Worm (Caenorhabditis elegans) whole organism, late embryonic: Measurements from ENCODE around the gene znfx-1.

Source experiments
- C08G9.2 ChIP-seq: sonication (generic microtip); optimal IDR thresholded peaks from 2 replicates; lab custom pipeline; 2016; ENCODE audit warnings: mild to moderate bottlenecking, missing genetic modification characterization, moderate library complexity, missing compliant biosample characterization
- F13H6.1 ChIP-seq: sonication (generic microtip); optimal IDR thresholded peaks from 2 replicates; lab custom pipeline; 2016; ENCODE audit warnings: missing genetic modification characterization, missing compliant biosample characterization
- K09A11.1 ChIP-seq: sonication (generic microtip); optimal IDR thresholded peaks from 2 replicates; lab custom pipeline; 2017; ENCODE audit warnings: antibody characterized with exemption, mild to moderate bottlenecking, missing genetic modification characterization, missing compliant biosample characterization; ENCODE audit not compliant: insufficient read depth
- ahr-1 ChIP-seq: sonication (generic microtip); optimal IDR thresholded peaks from 2 replicates; lab custom pipeline; 2016; ENCODE audit warnings: missing genetic modification characterization, missing compliant biosample characterization
- ceh-14 ChIP-seq: sonication (generic microtip); optimal IDR thresholded peaks from 2 replicates; lab custom pipeline; 2016; ENCODE audit warnings: missing genotype, missing genetic modification characterization, missing compliant biosample characterization
- ceh-18 ChIP-seq: sonication (generic microtip); optimal IDR thresholded peaks from 2 replicates; lab custom pipeline; 2016; ENCODE audit warnings: missing genetic modification characterization, missing compliant biosample characterization
- ceh-22 ChIP-seq: sonication (generic microtip); optimal IDR thresholded peaks from 2 replicates; lab custom pipeline; 2017; ENCODE audit warnings: missing biosample characterization, missing genetic modification characterization
- ceh-24 ChIP-seq: sonication (generic microtip); optimal IDR thresholded peaks from 2 replicates; lab custom pipeline; 2016; ENCODE audit warnings: mild to moderate bottlenecking, missing genetic modification characterization, missing compliant biosample characterization
- ceh-30 ChIP-seq: fragments of 150-350 bp; optimal IDR thresholded peaks from 2 replicates; lab custom pipeline; 2014; ENCODE audit warnings: missing biosample characterization, missing genetic modification characterization
- ceh-34 ChIP-seq: sonication (generic microtip); optimal IDR thresholded peaks from 2 replicates; lab custom pipeline; 2016; ENCODE audit warnings: mild to moderate bottlenecking, missing genetic modification characterization, missing compliant biosample characterization
- ceh-45 ChIP-seq: fragments of 200-800 bp; sonication (Bioruptor generic); IDR thresholded peaks from 2 replicates; pipeline ENCODE4 v1.3.6; 2022; ENCODE audit warnings: missing genetic modification reagents, missing genetic modification characterization, missing compliant biosample characterization
- ceh-48 ChIP-seq: sonication (generic microtip); optimal IDR thresholded peaks from 2 replicates; lab custom pipeline; 2016; ENCODE audit warnings: missing genetic modification characterization, inconsistent platforms, missing compliant biosample characterization
- ceh-9 ChIP-seq: sonication (generic microtip); optimal IDR thresholded peaks from 2 replicates; lab custom pipeline; 2016; ENCODE audit warnings: mild to moderate bottlenecking, missing genetic modification characterization, inconsistent platforms, missing compliant biosample characterization
- dmd-4 ChIP-seq: sonication (generic microtip); optimal IDR thresholded peaks from 2 replicates; lab custom pipeline; 2016; ENCODE audit warnings: borderline replicate concordance, missing genetic modification characterization, missing compliant biosample characterization
- ets-4 ChIP-seq: sonication (generic microtip); optimal IDR thresholded peaks from 2 replicates; lab custom pipeline; 2016; ENCODE audit warnings: missing genetic modification characterization, missing compliant biosample characterization
- eyg-1 ChIP-seq: sonication (generic microtip); optimal IDR thresholded peaks from 2 replicates; lab custom pipeline; 2016; ENCODE audit warnings: missing genotype, missing genetic modification characterization, missing compliant biosample characterization
- fkh-6 ChIP-seq: sonication (generic microtip); optimal IDR thresholded peaks from 2 replicates; lab custom pipeline; 2016; ENCODE audit warnings: missing genetic modification characterization, missing compliant biosample characterization
- gmeb-2 ChIP-seq: sonication (generic microtip); optimal IDR thresholded peaks from 2 replicates; lab custom pipeline; 2016; ENCODE audit warnings: missing genetic modification characterization, inconsistent platforms, missing compliant biosample characterization
- hlh-13 ChIP-seq: fragments of 200-800 bp; sonication (Bioruptor generic); optimal IDR thresholded peaks from 2 replicates; lab custom pipeline; 2018; ENCODE audit warnings: mild to moderate bottlenecking, missing genetic modification characterization, missing compliant biosample characterization
- hlh-15 ChIP-seq: sonication (generic microtip); optimal IDR thresholded peaks from 2 replicates; lab custom pipeline; 2016; ENCODE audit warnings: missing genetic modification characterization, missing compliant biosample characterization
- nfya-1 ChIP-seq: sonication (generic microtip); optimal IDR thresholded peaks from 2 replicates; lab custom pipeline; 2017; ENCODE audit warnings: missing genetic modification characterization, mild to moderate bottlenecking, missing compliant biosample characterization, antibody characterized with exemption, moderate library complexity
- nhr-232 ChIP-seq: sonication (generic microtip); optimal IDR thresholded peaks from 2 replicates; lab custom pipeline; 2016; ENCODE audit warnings: missing genetic modification characterization, missing compliant biosample characterization
- odd-2 ChIP-seq: sonication (generic microtip); optimal IDR thresholded peaks from 2 replicates; lab custom pipeline; 2017; ENCODE audit warnings: antibody characterized with exemption, mild to moderate bottlenecking, missing genetic modification characterization, missing compliant biosample characterization
- pat-9 ChIP-seq: fragments of 200-800 bp; sonication (Bioruptor generic); optimal IDR thresholded peaks from 2 replicates; lab custom pipeline; 2018; ENCODE audit warnings: mild to moderate bottlenecking, missing genetic modification characterization, moderate library complexity, missing compliant biosample characterization
- pax-1 ChIP-seq: fragments of 150-350 bp; optimal IDR thresholded peaks from 2 replicates; lab custom pipeline; 2014; ENCODE audit warnings: missing biosample characterization, missing genetic modification characterization
- pqm-1 ChIP-seq: sonication (generic microtip); optimal IDR thresholded peaks from 2 replicates; lab custom pipeline; 2016; ENCODE audit warnings: missing genetic modification characterization, missing compliant biosample characterization
- ref-2 ChIP-seq: sonication (generic microtip); optimal IDR thresholded peaks from 2 replicates; lab custom pipeline; 2016; ENCODE audit warnings: missing genetic modification characterization, missing compliant biosample characterization
- rnt-1 ChIP-seq: sonication (generic microtip); optimal IDR thresholded peaks from 2 replicates; lab custom pipeline; 2016; ENCODE audit warnings: missing genetic modification characterization, missing compliant biosample characterization
- sdc-2 ChIP-seq: sonication (generic microtip); optimal IDR thresholded peaks from 2 replicates; lab custom pipeline; 2016; ENCODE audit warnings: missing genotype, missing genetic modification characterization, missing compliant biosample characterization
- sox-2 ChIP-seq: fragments of 200-800 bp; sonication (Bioruptor generic); IDR thresholded peaks from 2 replicates; pipeline ENCODE4 v1.3.6; 2022; ENCODE audit warnings: missing genetic modification reagents, missing genetic modification characterization, missing compliant biosample characterization
- sox-4 ChIP-seq: sonication (generic microtip); optimal IDR thresholded peaks from 2 replicates; lab custom pipeline; 2017; ENCODE audit warnings: mild to moderate bottlenecking, missing genetic modification characterization, inconsistent platforms, missing compliant biosample characterization
- tbx-2 ChIP-seq: sonication (generic microtip); optimal IDR thresholded peaks from 2 replicates; lab custom pipeline; 2016; ENCODE audit warnings: missing genetic modification characterization, missing compliant biosample characterization
- tbx-7 ChIP-seq: sonication (generic microtip); optimal IDR thresholded peaks from 2 replicates; lab custom pipeline; 2016; ENCODE audit warnings: missing genotype, missing genetic modification characterization, missing compliant biosample characterization
- ttx-3 ChIP-seq: sonication (generic microtip); optimal IDR thresholded peaks from 2 replicates; lab custom pipeline; 2016; ENCODE audit warnings: missing genetic modification reagents, missing genetic modification characterization, missing compliant biosample characterization
- unc-42 ChIP-seq: sonication (generic microtip); optimal IDR thresholded peaks from 2 replicates; lab custom pipeline; 2016; ENCODE audit warnings: missing genotype, missing genetic modification characterization, missing compliant biosample characterization
- unc-55 ChIP-seq: sonication (generic microtip); optimal IDR thresholded peaks from 2 replicates; lab custom pipeline; 2017; ENCODE audit warnings: missing biosample characterization, missing genetic modification reagents, missing genetic modification characterization
- unc-86 ChIP-seq: sonication (generic microtip); optimal IDR thresholded peaks from 2 replicates; lab custom pipeline; 2016; ENCODE audit warnings: missing genetic modification characterization, missing compliant biosample characterization
- ztf-16 ChIP-seq: sonication (generic microtip); optimal IDR thresholded peaks from 2 replicates; lab custom pipeline; 2017; ENCODE audit warnings: missing genetic modification characterization, missing compliant biosample characterization

The znfx-1 gene

DNA sequence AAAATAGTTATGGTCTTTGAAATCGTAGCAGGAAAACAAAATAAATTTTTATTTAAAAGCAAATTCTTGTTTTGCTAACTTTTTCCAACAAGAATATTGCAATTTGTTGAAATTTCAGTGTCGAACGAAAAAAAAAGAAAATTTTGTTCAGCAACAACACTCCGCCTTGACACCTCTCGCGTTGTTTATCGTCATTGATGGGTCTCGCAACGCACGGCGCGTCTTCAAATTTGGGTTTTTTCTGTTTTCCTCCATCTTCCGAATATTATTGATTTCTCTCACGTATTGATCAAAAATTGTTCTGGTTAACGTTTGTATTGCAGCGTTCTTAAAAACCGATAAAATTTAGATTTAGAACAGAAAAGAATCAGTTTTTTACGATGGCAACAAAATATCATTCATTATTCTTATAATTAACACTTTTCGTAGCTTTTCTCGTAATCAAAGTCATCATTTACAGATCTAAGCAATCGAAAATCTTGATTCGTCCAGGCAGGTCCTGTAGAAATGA is 44.0 kb upstream of the znfx-1 start, which contains the start of gene dpl-1:
Gene dpl-1, plus strand, starts transcription at position 461 of the 511 bp plus-strand sequence.
- TF ChIP-seq ceh-18: no peak
- peak; percentile 50 for TF ChIP-seq ceh-48 (tag; lab: Kevin White, UChicago)
- TF ChIP-seq nfya-1 (tag; lab: Kevin White, UChicago): peak; percentile 18
- TF ChIP-seq ceh-22 (tag; lab: Kevin White, UChicago): no peak

DNA sequence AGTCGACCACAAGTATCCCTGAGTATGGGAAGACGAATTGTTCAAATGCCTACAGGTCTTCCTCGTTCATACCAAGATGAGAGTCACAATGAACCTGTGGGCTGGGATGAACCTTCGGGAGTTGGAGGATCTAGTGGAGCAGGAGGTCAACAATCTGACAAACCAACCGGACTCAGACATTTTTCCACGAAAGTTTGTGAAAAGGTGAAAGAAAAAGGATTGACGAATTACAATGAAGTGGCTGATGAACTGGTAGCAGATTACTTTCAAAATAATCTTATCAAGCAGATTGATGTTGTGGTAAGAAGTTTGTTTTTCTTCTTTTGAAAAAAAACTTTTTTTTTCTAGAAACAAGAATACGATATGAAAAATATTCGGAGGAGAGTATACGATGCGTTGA is 43.4 kb upstream of the znfx-1 start:
- TF ChIP-seq ttx-3 (no peak), ets-4 (tag; lab: Kevin White, UChicago) (no peak), ref-2 (tag; lab: Kevin White, UChicago) (no peak), ceh-30 (no peak), pqm-1 (tag; lab: Kevin White, UChicago) (no peak), odd-2 (no peak), eyg-1 (no peak), C08G9.2 (tag; lab: Kevin White, UChicago) (no peak), ztf-16 (tag; lab: Kevin White, UChicago) (no peak), unc-55 (GFP tag; lab: Kevin White, UChicago) (no peak), sox-4 (tag; lab: Kevin White, UChicago) (no peak), ceh-34 (tag; lab: Kevin White, UChicago) (no peak)

DNA sequence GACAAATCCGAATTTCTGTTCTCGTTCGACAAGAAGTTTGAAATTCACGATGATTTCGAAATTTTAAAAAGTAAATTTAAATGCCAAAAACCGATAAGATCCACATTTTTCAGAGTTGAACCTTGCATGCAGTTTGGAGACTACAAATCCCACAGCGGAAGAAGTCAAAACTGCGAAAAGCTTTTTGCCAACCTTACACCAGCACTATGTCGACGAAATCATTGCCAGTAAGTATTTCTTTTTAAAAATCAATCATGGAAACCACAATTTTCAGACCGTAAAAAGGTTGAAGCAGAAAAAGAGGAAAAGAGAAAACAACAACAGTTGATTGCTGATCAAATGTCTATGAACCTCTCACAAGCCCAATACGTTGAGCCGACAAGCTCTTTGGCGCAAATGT is 42.6 kb upstream of the znfx-1 start:
- TF ChIP-seq nhr-232 (tag; lab: Kevin White, UChicago) (no peak), K09A11.1 (tag; lab: Kevin White, UChicago) (no peak), pax-1 (no peak), gmeb-2 (no peak), ahr-1 (tag; lab: Kevin White, UChicago) (no peak), fkh-6 (tag; lab: Kevin White, UChicago) (no peak), ceh-14 (tag; lab: Kevin White, UChicago) (no peak), rnt-1 (no peak), dmd-4 (tag; lab: Kevin White, UChicago) (no peak), ceh-48 (tag; lab: Kevin White, UChicago) (no peak), tbx-2 (tag; lab: Kevin White, UChicago) (no peak), sox-2 (no peak)

DNA sequence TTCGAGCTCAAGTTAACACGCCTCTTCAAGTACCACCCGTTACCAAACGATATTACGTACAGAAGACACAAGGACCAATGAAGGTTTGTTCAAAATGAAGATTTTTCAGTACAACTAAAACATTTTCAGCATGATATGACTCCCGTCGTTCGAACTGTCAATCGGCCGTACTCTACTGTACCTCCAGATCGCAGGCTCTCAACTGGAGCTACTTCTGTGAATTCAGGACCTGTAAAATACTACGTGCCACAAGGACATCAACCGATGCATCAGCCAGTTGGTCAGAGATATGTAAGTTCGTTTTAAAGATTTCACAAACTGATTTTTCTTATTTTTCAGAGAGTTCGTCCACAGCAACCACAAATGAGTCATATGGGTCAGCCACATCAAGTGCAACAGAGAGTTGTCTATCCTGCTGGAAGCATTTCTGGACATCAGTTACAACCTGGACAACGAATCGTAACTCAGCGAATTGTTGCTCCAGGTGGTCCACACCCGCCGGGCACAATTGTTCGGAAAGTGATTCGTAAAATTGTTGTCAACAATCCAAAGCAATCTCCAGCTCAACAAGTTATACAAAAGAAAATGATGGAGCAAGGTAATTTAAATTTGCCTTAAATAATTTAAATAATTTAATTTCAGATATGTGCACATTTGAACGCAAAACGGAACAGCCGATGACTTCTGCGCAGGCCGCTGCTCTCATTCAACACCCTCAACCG is 41.8 kb upstream of the znfx-1 start:
- TF ChIP-seq hlh-13 (no peak), ceh-24 (no peak), unc-86 (tag; lab: Kevin White, UChicago) (no peak), ref-2 (tag; lab: Kevin White, UChicago) (no peak)

DNA sequence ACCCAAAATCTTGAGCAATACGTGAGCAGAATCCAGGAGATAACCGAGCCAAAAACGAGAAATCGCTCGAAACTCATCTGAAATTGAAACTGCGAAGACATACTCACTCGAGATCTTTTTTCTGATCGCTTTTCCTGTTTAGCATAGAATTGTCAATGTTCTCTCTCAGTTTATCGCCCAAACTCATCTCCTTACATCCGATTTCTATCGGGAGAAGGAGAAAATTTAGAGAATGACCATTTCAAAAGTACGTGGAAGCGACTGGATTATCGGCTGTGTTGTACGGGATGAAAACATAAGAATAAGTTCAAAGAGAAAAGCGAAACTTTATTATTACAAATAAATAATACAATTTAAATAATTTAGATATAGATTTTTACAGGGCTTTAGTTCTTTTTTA is 40.6 kb upstream of the znfx-1 start, which contains the start of gene T23G7.2:
Gene T23G7.2, minus strand, starts transcription at position 101 of the 400 bp plus-strand sequence.
- TF ChIP-seq unc-42 (tag; lab: Kevin White, UChicago) (no peak), gmeb-2 (no peak), F13H6.1 (tag; lab: Kevin White, UChicago) (no peak), odd-2 (no peak), sdc-2 (tag; lab: Kevin White, UChicago) (no peak), rnt-1 (no peak), ceh-34 (tag; lab: Kevin White, UChicago) (no peak), pat-9 (tag; lab: Kevin White, UChicago) (no peak), hlh-15 (tag; lab: Kevin White, UChicago) (no peak), ceh-9 (tag; lab: Kevin White, UChicago) (no peak), ceh-45 (no peak), tbx-7 (tag; lab: Kevin White, UChicago) (no peak), ets-4 (tag; lab: Kevin White, UChicago) (no peak)
